Worm (Caenorhabditis elegans): ENCODE measurements around the gene K09F6.13.

The K09F6.13 gene

ce11 chrII:2335572-2335971 is 46.7 kb downstream of the K09F6.13 start, which contains the start of gene F43C11.7:
TSS of gene F43C11.7 (plus strand) at chrII:2335897.
- TF ChIP-seq W03F9.2 (tag; optimal IDR thresholded peaks at IDR 0.05) (no peak), him-1 (tag; optimal IDR thresholded peaks at IDR 0.05) (no peak), dao-5 (tag; optimal IDR thresholded peaks at IDR 0.05) (no peak)

ce11 chrII:2336177-2336576 is 47.3 kb downstream of the K09F6.13 start:
- TF ChIP-seq dao-5 (tag; optimal IDR thresholded peaks at IDR 0.05), result no peak
- TF ChIP-seq him-1 (tag; optimal IDR thresholded peaks at IDR 0.05), result no peak
- TF ChIP-seq W03F9.2 (tag; optimal IDR thresholded peaks at IDR 0.05), result no peak

Measured in whole organism, L4/young adult.